Worm (Caenorhabditis elegans) whole organism, L1 larva: Measurements from ENCODE around the gene F58H1.5.

Source experiments
- C04F5.9 ChIP-seq: sonication (generic microtip); optimal IDR thresholded peaks from 2 replicates; lab custom pipeline; 2016; ENCODE audit warnings: missing genetic modification characterization, missing compliant biosample characterization
- F16B12.6 ChIP-seq: fragments of 150-350 bp; optimal IDR thresholded peaks from 2 replicates; lab custom pipeline; 2014; ENCODE audit warnings: missing biosample characterization, missing genetic modification characterization
- Y116A8C.19 ChIP-seq: sonication (generic microtip); optimal IDR thresholded peaks from 2 replicates; lab custom pipeline; 2016; ENCODE audit warnings: missing compliant biosample characterization, missing genetic modification characterization, borderline replicate concordance
- aly-2 ChIP-seq: fragments of 150-350 bp; optimal IDR thresholded peaks from 2 replicates; lab custom pipeline; 2014; ENCODE audit warnings: missing biosample characterization, missing genetic modification characterization
- blmp-1 ChIP-seq: fragments of 150-350 bp; optimal IDR thresholded peaks from 2 replicates; lab custom pipeline; 2014; ENCODE audit warnings: missing biosample characterization, missing genetic modification characterization
- ceh-82 ChIP-seq, 3 experiments: fragments of 150-350 bp in 1 of 3; sonication (generic microtip) in 2 of 3; optimal IDR thresholded peaks; 2 replicates each; lab custom pipeline; 2014 to 2017; ENCODE audit warnings: missing biosample characterization in 3 of 3, missing genetic modification characterization in 3 of 3
- ces-1 ChIP-seq: fragments of 150-350 bp; optimal IDR thresholded peaks from 2 replicates; lab custom pipeline; 2014; ENCODE audit warnings: missing biosample characterization, missing genetic modification reagents, missing genetic modification characterization
- dsc-1 ChIP-seq: sonication (generic microtip); optimal IDR thresholded peaks from 2 replicates; lab custom pipeline; 2016; ENCODE audit warnings: mild to moderate bottlenecking, missing genetic modification characterization, missing compliant biosample characterization
- efl-1 ChIP-seq, 4 experiments: fragments of 150-350 bp; optimal IDR thresholded peaks in 3 of 4; peaks in 1 of 4; 1 replicate in 1 of 4; 2 replicates in 3 of 4; lab custom pipeline; 2014; ENCODE audit warnings: missing biosample characterization in 2 of 4, missing genetic modification characterization in 2 of 4, missing genetic modification reagents in 2 of 4
- egl-13 ChIP-seq: sonication (generic microtip); optimal IDR thresholded peaks from 2 replicates; lab custom pipeline; 2016; ENCODE audit warnings: missing genotype, missing genetic modification reagents, missing genetic modification characterization, missing compliant biosample characterization
- egl-27 ChIP-seq, 2 experiments: fragments of 150-350 bp in 1 of 2; sonication (generic microtip); optimal IDR thresholded peaks; 3 replicates each; lab custom pipeline; 2017 to 2018; ENCODE audit warnings: missing biosample characterization in 2 of 2, missing genetic modification characterization in 2 of 2, missing genetic modification reagents in 2 of 2
- fkh-10 ChIP-seq: sonication (generic microtip); optimal IDR thresholded peaks from 2 replicates; lab custom pipeline; 2017; ENCODE audit warnings: missing biosample characterization, missing genetic modification reagents, missing genetic modification characterization
- fkh-4 ChIP-seq: sonication (generic microtip); optimal IDR thresholded peaks from 2 replicates; lab custom pipeline; 2016; ENCODE audit warnings: missing compliant biosample characterization, missing genetic modification characterization, borderline replicate concordance
- fkh-8 ChIP-seq: sonication (generic microtip); optimal IDR thresholded peaks from 2 replicates; lab custom pipeline; 2016; ENCODE audit warnings: mild to moderate bottlenecking, missing genetic modification characterization, missing compliant biosample characterization
- grh-1 ChIP-seq: fragments of 200-800 bp; sonication (Bioruptor generic); IDR thresholded peaks from 2 replicates; pipeline ENCODE4 v1.3.6; 2022; ENCODE audit warnings: missing genetic modification reagents, missing genetic modification characterization, missing compliant biosample characterization
- hlh-17 ChIP-seq: fragments of 200-800 bp; sonication (Bioruptor generic); optimal IDR thresholded peaks from 2 replicates; lab custom pipeline; 2018; ENCODE audit warnings: missing genetic modification characterization, mild to moderate bottlenecking, missing compliant biosample characterization, moderate library complexity, borderline replicate concordance
- hlh-4 ChIP-seq: sonication (generic microtip); optimal IDR thresholded peaks from 2 replicates; lab custom pipeline; 2016; ENCODE audit warnings: mild to moderate bottlenecking, missing genetic modification characterization, missing compliant biosample characterization
- hpl-2 ChIP-seq: fragments of 150-350 bp; optimal IDR thresholded peaks from 2 replicates; lab custom pipeline; 2014; ENCODE audit warnings: missing biosample characterization, missing genetic modification reagents, missing genetic modification characterization
- irx-1 ChIP-seq: sonication (generic microtip); optimal IDR thresholded peaks from 2 replicates; lab custom pipeline; 2016; ENCODE audit warnings: missing genetic modification characterization, missing compliant biosample characterization
- isw-1 ChIP-seq: fragments of 200-800 bp; sonication (Bioruptor generic); IDR thresholded peaks from 2 replicates; pipeline ENCODE4 v1.3.6; 2022; ENCODE audit warnings: missing genetic modification characterization, missing compliant biosample characterization
- jun-1 ChIP-seq: fragments of 150-350 bp; optimal IDR thresholded peaks from 2 replicates; lab custom pipeline; 2014; ENCODE audit warnings: missing biosample characterization, missing genetic modification reagents, missing genetic modification characterization
- lin-14 ChIP-seq: fragments of 200-800 bp; sonication (Bioruptor generic); optimal IDR thresholded peaks from 2 replicates; lab custom pipeline; 2018; ENCODE audit warnings: mild to moderate bottlenecking, missing genetic modification characterization, moderate library complexity, missing compliant biosample characterization
- lin-15B ChIP-seq: fragments of 150-350 bp; sonication (generic microtip); optimal IDR thresholded peaks from 3 replicates; lab custom pipeline; 2014; ENCODE audit warnings: missing biosample characterization, missing genetic modification characterization
- lin-35 ChIP-seq, 2 experiments: fragments of 150-350 bp; optimal IDR thresholded peaks; 2 replicates each; lab custom pipeline; 2014; ENCODE audit warnings: missing biosample characterization in 2 of 2, missing genetic modification characterization in 2 of 2, missing genetic modification reagents in 2 of 2
- lin-39 ChIP-seq: fragments of 150-350 bp; optimal IDR thresholded peaks from 2 replicates; lab custom pipeline; 2014; ENCODE audit warnings: missing biosample characterization, missing genetic modification reagents, missing genetic modification characterization
- lsy-2 ChIP-seq, 2 experiments: fragments of 150-350 bp; optimal IDR thresholded peaks; 2 replicates each; lab custom pipeline; 2014; ENCODE audit warnings: missing biosample characterization in 2 of 2, missing genetic modification characterization in 2 of 2
- mdl-1 ChIP-seq, 2 experiments: fragments of 150-350 bp; optimal IDR thresholded peaks; 2 replicates each; lab custom pipeline; 2014 to 2017; ENCODE audit warnings: missing biosample characterization in 2 of 2, missing genetic modification characterization in 2 of 2, inconsistent platforms in 1 of 2
- nhr-11 ChIP-seq: fragments of 150-350 bp; optimal IDR thresholded peaks from 2 replicates; lab custom pipeline; 2014; ENCODE audit warnings: missing biosample characterization, missing genetic modification characterization
- nhr-12 ChIP-seq: sonication (generic microtip); optimal IDR thresholded peaks from 2 replicates; lab custom pipeline; 2017; ENCODE audit warnings: missing biosample characterization, missing genetic modification characterization
- nhr-20 ChIP-seq: sonication (generic microtip); optimal IDR thresholded peaks from 2 replicates; lab custom pipeline; 2016; ENCODE audit warnings: mild to moderate bottlenecking, missing genetic modification characterization, missing compliant biosample characterization
- nhr-28 ChIP-seq: fragments of 150-350 bp; optimal IDR thresholded peaks from 2 replicates; lab custom pipeline; 2014; ENCODE audit warnings: missing biosample characterization, missing genetic modification characterization
- nhr-47 ChIP-seq: sonication (generic microtip); optimal IDR thresholded peaks from 2 replicates; lab custom pipeline; 2016; ENCODE audit warnings: mild to moderate bottlenecking, missing genetic modification characterization, moderate library complexity, missing compliant biosample characterization
- nhr-76 ChIP-seq: sonication (generic microtip); optimal IDR thresholded peaks from 2 replicates; lab custom pipeline; 2017; ENCODE audit warnings: missing biosample characterization, missing genetic modification characterization
- nhr-85 ChIP-seq: sonication (generic microtip); peaks from one replicate; lab custom pipeline; 2016; ENCODE audit warnings: missing genetic modification characterization, inconsistent platforms, missing compliant biosample characterization
- pax-3 ChIP-seq: fragments of 200-800 bp; sonication (Bioruptor generic); optimal IDR thresholded peaks from 2 replicates; lab custom pipeline; 2018; ENCODE audit warnings: mild to moderate bottlenecking, missing genetic modification characterization, moderate library complexity, missing compliant biosample characterization
- pqm-1 ChIP-seq: sonication (generic microtip); optimal IDR thresholded peaks from 3 replicates; lab custom pipeline; 2017; ENCODE audit warnings: missing biosample characterization, missing genetic modification characterization
- rnt-1 ChIP-seq: sonication (generic microtip); optimal IDR thresholded peaks from 2 replicates; lab custom pipeline; 2016; ENCODE audit warnings: mild to moderate bottlenecking, missing genetic modification characterization, moderate library complexity, missing compliant biosample characterization
- skn-1 ChIP-seq: fragments of 150-350 bp; optimal IDR thresholded peaks from 2 replicates; lab custom pipeline; 2014; ENCODE audit warnings: missing biosample characterization, missing genetic modification characterization
- sptf-1 ChIP-seq: fragments of 150-350 bp; optimal IDR thresholded peaks from 2 replicates; lab custom pipeline; 2014; ENCODE audit warnings: missing biosample characterization, missing genetic modification characterization
- swsn-7 ChIP-seq: sonication (generic microtip); optimal IDR thresholded peaks from 2 replicates; lab custom pipeline; 2016; ENCODE audit warnings: missing genetic modification characterization, missing compliant biosample characterization
- tlp-1 ChIP-seq: fragments of 150-350 bp; optimal IDR thresholded peaks from 2 replicates; lab custom pipeline; 2014; ENCODE audit warnings: missing biosample characterization, missing genetic modification characterization
- unc-30 ChIP-seq: sonication (generic microtip); optimal IDR thresholded peaks from 2 replicates; lab custom pipeline; 2017; ENCODE audit warnings: missing biosample characterization, missing genetic modification characterization
- unc-62 ChIP-seq: fragments of 150-350 bp; optimal IDR thresholded peaks from 2 replicates; lab custom pipeline; 2014; ENCODE audit warnings: missing biosample characterization, missing genetic modification reagents, missing genetic modification characterization
- xbp-1 ChIP-seq: sonication (generic microtip); optimal IDR thresholded peaks from 2 replicates; lab custom pipeline; 2016; ENCODE audit warnings: missing genetic modification characterization, missing compliant biosample characterization
- zip-4 ChIP-seq: fragments of 200-800 bp; sonication (Bioruptor generic); optimal IDR thresholded peaks from 2 replicates; lab custom pipeline; 2018; ENCODE audit warnings: mild to moderate bottlenecking, missing genetic modification characterization, moderate library complexity, missing compliant biosample characterization
- ztf-11 ChIP-seq, 2 experiments: sonication (generic microtip); optimal IDR thresholded peaks; 2 replicates each; lab custom pipeline; 2016 to 2017; ENCODE audit warnings: missing genetic modification characterization in 2 of 2, missing biosample characterization in 1 of 2, missing compliant biosample characterization in 1 of 2
- ztf-4 ChIP-seq: fragments of 150-350 bp; optimal IDR thresholded peaks from 2 replicates; lab custom pipeline; 2014; ENCODE audit warnings: missing biosample characterization, missing genetic modification characterization

The F58H1.5 gene

DNA sequence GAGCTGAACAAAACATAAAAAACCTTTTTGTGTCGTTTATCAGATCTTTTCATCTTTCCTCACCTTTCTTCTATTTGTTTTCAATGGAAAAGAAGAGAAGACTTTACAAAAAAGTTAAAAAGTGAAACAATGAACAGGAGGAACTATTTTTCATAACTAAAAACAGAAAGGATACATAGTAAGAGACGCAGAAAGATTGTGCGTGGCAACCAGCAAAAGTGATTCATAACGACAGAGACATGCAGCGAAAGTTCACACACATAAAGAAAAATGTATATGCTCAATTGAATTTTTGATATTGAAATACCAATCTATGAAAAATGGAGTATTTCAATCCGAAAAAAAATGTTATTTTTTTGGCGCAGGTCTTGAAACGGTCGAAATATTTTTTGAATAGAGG lies 31.7 kb downstream of the F58H1.5 start:
- TF ChIP-seq lin-14 (peak; percentile 17), efl-1 (optimal IDR thresholded peaks at IDR 0.05; lab: Kevin White, UChicago) (no peak), efl-1 (GFP tag; optimal IDR thresholded peaks at IDR 0.05 in 1 of 2; lab: Kevin White, UChicago) (peak in 1 of 2 experiments; percentile 32), blmp-1 (peak; percentile 74), jun-1 (tag; lab: Kevin White, UChicago) (no peak)
- TF ChIP-seq, all 84 proteins: peak for 3

DNA sequence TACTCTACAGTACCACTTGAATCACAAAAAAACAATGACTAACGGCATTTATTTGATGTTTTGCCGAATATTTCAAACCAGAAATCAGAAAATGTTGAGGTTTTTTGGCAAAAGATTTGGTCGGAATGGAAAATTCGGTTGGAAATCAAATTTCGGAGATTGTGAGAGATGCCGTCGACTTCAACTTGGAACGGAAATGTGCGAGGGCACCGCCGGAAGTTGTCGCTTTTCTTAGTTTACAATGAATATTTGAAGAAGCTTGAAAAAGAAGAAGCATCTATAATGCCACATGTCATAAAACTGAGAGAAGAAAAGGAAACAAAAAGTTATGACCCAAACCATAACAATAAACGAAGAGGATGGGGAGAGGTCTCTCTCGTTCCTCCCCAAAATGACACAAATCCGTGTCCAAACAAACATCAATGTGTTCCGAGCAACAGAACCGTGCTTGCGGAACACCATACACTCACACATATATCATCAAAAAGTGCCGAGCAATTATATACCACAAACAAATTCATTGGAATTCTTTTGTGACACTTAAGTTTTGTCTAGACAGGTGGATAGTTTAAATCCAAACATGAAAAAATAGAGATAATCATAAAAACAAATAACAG lies 32.4 kb downstream of the F58H1.5 start:
- TF ChIP-seq fkh-4 (tag; lab: Kevin White, UChicago) = no peak
- TF ChIP-seq irx-1 (tag; lab: Kevin White, UChicago) = no peak
- peak in 1 of 2 experiments; percentile 2 for TF ChIP-seq efl-1 (optimal IDR thresholded peaks at IDR 0.05; lab: Kevin White, UChicago)
- TF ChIP-seq efl-1 (GFP tag; optimal IDR thresholded peaks at IDR 0.05 in 1 of 2; lab: Kevin White, UChicago) = no peak
- TF ChIP-seq nhr-47 (tag; lab: Kevin White, UChicago) = peak; percentile 4
- TF ChIP-seq lin-35 (GFP tag; optimal IDR thresholded peaks at IDR 0.05; lab: Kevin White, UChicago) = no peak
- TF ChIP-seq fkh-10 (GFP tag; lab: Kevin White, UChicago) = peak; percentile 93
- no peak for TF ChIP-seq isw-1 (GFP tag; lab: Robert Waterston, UW)
- TF ChIP-seq Y116A8C.19 (tag; lab: Kevin White, UChicago) = no peak
- no peak for TF ChIP-seq egl-13
- TF ChIP-seq blmp-1 = no peak
- TF ChIP-seq lin-14 = peak; percentile 59

DNA sequence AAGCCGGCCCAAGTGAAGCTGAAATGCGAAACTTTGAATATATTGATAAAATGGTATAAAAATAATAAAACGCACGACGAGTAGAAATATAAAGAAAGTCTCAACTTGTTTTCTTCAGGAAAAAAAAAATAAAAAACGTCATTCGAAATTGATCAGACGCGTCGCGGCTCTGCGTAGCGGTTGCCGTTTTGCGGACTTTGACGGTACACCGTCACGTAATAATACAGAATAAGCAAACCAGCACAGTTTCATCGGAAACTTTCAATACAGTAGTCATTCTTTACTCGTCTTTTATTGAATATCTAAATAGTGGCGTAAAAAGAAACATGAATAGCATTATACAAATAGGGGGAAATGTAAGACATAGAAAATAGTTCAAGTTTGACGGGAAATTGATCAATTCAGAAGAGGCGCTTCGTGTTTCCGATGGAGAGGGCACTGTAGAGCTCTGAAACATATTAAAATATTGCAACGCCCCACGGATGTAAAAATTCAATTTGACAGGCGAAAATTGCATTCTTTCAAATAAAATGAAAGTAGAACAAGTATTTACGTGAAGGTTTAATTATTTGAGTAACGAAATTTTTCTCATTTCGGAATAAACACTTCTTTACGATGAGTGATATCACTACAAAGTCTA lies 35.6 kb downstream of the F58H1.5 start, which contains the start of the genes cyl-1 and C52E4.7:
Gene cyl-1 (minus strand): TSS at position 18 of the 640 bp plus-strand sequence.
Gene C52E4.7 (plus strand): TSS at position 590 of the 640 bp plus-strand sequence.
- no peak for TF ChIP-seq aly-2 (tag; lab: Kevin White, UChicago)
- TF ChIP-seq nhr-85 = peak; percentile 42
- TF ChIP-seq hlh-4 (tag; lab: Kevin White, UChicago) = no peak
- no peak for TF ChIP-seq pax-3 (tag; lab: Kevin White, UChicago)
- TF ChIP-seq dsc-1 = no peak
- TF ChIP-seq ceh-82 (tag; optimal IDR thresholded peaks at IDR 0.05; lab: Kevin White, UChicago) = peak in 2 of 3 experiments; percentile 35 to 40
- no peak for TF ChIP-seq C04F5.9 (tag; lab: Kevin White, UChicago)
- TF ChIP-seq ztf-11 (tag; optimal IDR thresholded peaks at IDR 0.05; lab: Kevin White, UChicago) = no peak
- peak; percentile 53 for TF ChIP-seq fkh-8 (tag; lab: Kevin White, UChicago)
- TF ChIP-seq unc-62 = no peak
- no peak for TF ChIP-seq egl-27 (tag; optimal IDR thresholded peaks at IDR 0.05; lab: Kevin White, UChicago)
- peak; percentile 52 for TF ChIP-seq nhr-20 (tag; lab: Kevin White, UChicago)
- peak; percentile 91 for TF ChIP-seq F16B12.6 (tag; lab: Kevin White, UChicago)
- TF ChIP-seq hlh-17 = no peak
- peak; percentile 72 for TF ChIP-seq blmp-1
- TF ChIP-seq mdl-1 (tag; optimal IDR thresholded peaks at IDR 0.05; lab: Kevin White, UChicago) = peak in 1 of 2 experiments; percentile 48
- peak; percentile 37 for TF ChIP-seq swsn-7 (tag; lab: Kevin White, UChicago)
- peak; percentile 57 for TF ChIP-seq lin-15B
- peak; percentile 54 to 86 for TF ChIP-seq lsy-2 (tag; optimal IDR thresholded peaks at IDR 0.05; lab: Kevin White, UChicago)
- no peak for TF ChIP-seq lin-39
- TF ChIP-seq sptf-1 (tag; lab: Kevin White, UChicago) = no peak
- no peak for TF ChIP-seq unc-30 (tag; lab: Kevin White, UChicago)
- peak; percentile 46 for TF ChIP-seq xbp-1 (tag; lab: Kevin White, UChicago)
- TF ChIP-seq nhr-11 (tag; lab: Kevin White, UChicago) = no peak
- no peak for TF ChIP-seq ztf-4 (tag; lab: Kevin White, UChicago)
- TF ChIP-seq nhr-12 (tag; lab: Kevin White, UChicago) = no peak
- TF ChIP-seq pqm-1 (tag; lab: Kevin White, UChicago) = no peak
- TF ChIP-seq rnt-1 = peak; percentile 26
- no peak for TF ChIP-seq nhr-28 (tag; lab: Kevin White, UChicago)
- TF ChIP-seq hpl-2 (GFP tag; lab: Kevin White, UChicago) = no peak
- TF ChIP-seq tlp-1 (tag; lab: Kevin White, UChicago) = no peak
- TF ChIP-seq zip-4 (GFP tag; lab: Kevin White, UChicago) = no peak
- no peak for TF ChIP-seq nhr-76 (tag; lab: Kevin White, UChicago)
- no peak for TF ChIP-seq ces-1 (GFP tag; lab: Kevin White, UChicago)
- TF ChIP-seq skn-1 (tag; lab: Kevin White, UChicago) = peak; percentile 76
- TF ChIP-seq grh-1 (GFP tag; lab: Robert Waterston, UW) = no peak
